Fruit fly (Drosophila melanogaster): ENCODE results near the gene Men-b.

- TF ChIP-seq psq (GFP tag; optimal IDR thresholded peaks at IDR 0.05) (peak; percentile 19), Dfd (GFP tag; optimal IDR thresholded peaks at IDR 0.05) (no peak)
Observed at dm6 chr3R:27139963-27140362, 11.5 kb upstream of the Men-b start.

Data from whole organism, wandering third instar larva.